Fruit fly (Drosophila melanogaster) whole organism, embryonic: ENCODE data around the gene CG5810.

Experiments used
- ATbp ChIP-seq: fragments of 200-800 bp; sonication (Bioruptor generic); optimal IDR thresholded peaks from 2 replicates; lab custom pipeline; 2017; ENCODE audit warnings: missing biosample characterization, mild to moderate bottlenecking, missing genetic modification characterization, missing genetic modification reagents
- Blimp-1 ChIP-seq: fragments of 200-800 bp; sonication (Bioruptor generic); optimal IDR thresholded peaks from 3 replicates; lab custom pipeline; 2018; ENCODE audit warnings: missing biosample characterization, missing genetic modification characterization, mild to moderate bottlenecking, moderate library complexity, missing genetic modification reagents
- CG11398 ChIP-seq: fragments of 200-800 bp; sonication (Bioruptor generic); optimal IDR thresholded peaks from 2 replicates; lab custom pipeline; 2016; ENCODE audit warnings: missing biosample characterization, missing genetic modification characterization
- CG11504 ChIP-seq: fragments of 200-800 bp; sonication (Bioruptor generic); optimal IDR thresholded peaks from 3 replicates; lab custom pipeline; 2019; ENCODE audit warnings: missing biosample characterization, mild to moderate bottlenecking, missing genetic modification characterization, moderate library complexity
- CG11723 ChIP-seq: fragments of 200-800 bp; sonication (Bioruptor generic); optimal IDR thresholded peaks from 2 replicates; lab custom pipeline; 2017; ENCODE audit warnings: missing biosample characterization, mild to moderate bottlenecking, missing genetic modification characterization
- CG13287 ChIP-seq: fragments of 200-800 bp; sonication (Bioruptor generic); IDR thresholded peaks from 2 replicates; pipeline ENCODE4 v1.3.6; 2022; ENCODE audit warnings: missing biosample characterization, missing genetic modification characterization; ENCODE audit not compliant: partially characterized antibody
- CG14014 ChIP-seq: fragments of 200-800 bp; sonication (Bioruptor generic); IDR thresholded peaks from 2 replicates; pipeline ENCODE4 v1.3.6; 2022; ENCODE audit warnings: missing biosample characterization, missing genetic modification characterization
- CG14667 ChIP-seq: fragments of 200-800 bp; sonication (Bioruptor generic); IDR thresholded peaks from 2 replicates; pipeline ENCODE4 v1.3.6; 2022; ENCODE audit warnings: missing biosample characterization, missing genetic modification characterization
- CG15269 ChIP-seq: fragments of 200-800 bp; sonication (Bioruptor generic); optimal IDR thresholded peaks from 2 replicates; lab custom pipeline; 2018; ENCODE audit warnings: missing biosample characterization, mild to moderate bottlenecking, missing genetic modification characterization, moderate library complexity
- CG1529 ChIP-seq: fragments of 200-800 bp; sonication (Bioruptor generic); optimal IDR thresholded peaks from 3 replicates; lab custom pipeline; 2018; ENCODE audit warnings: missing biosample characterization, missing genetic modification characterization
- CG1647 ChIP-seq: fragments of 200-800 bp; sonication (Bioruptor generic); optimal IDR thresholded peaks from 3 replicates; lab custom pipeline; 2016; ENCODE audit warnings: missing biosample characterization, missing genetic modification characterization
- CG16815 ChIP-seq: fragments of 200-800 bp; sonication (Bioruptor generic); optimal IDR thresholded peaks from 3 replicates; lab custom pipeline; 2017; ENCODE audit warnings: missing biosample characterization, mild to moderate bottlenecking, missing genetic modification characterization
- CG17829 ChIP-seq: fragments of 200-800 bp; optimal IDR thresholded peaks from 2 replicates; lab custom pipeline; 2019; ENCODE audit warnings: missing biosample characterization, mild to moderate bottlenecking, missing genetic modification characterization, moderate library complexity
- CG1792 ChIP-seq: fragments of 200-800 bp; sonication (Bioruptor generic); optimal IDR thresholded peaks from 2 replicates; lab custom pipeline; 2016; ENCODE audit warnings: missing biosample characterization, missing genetic modification characterization
- CG18619 ChIP-seq: fragments of 200-800 bp; sonication (Bioruptor generic); optimal IDR thresholded peaks from 3 replicates; lab custom pipeline; 2017; ENCODE audit warnings: missing biosample characterization, mild to moderate bottlenecking, missing genetic modification characterization
- CG32532 ChIP-seq: fragments of 200-800 bp; sonication (Bioruptor generic); IDR thresholded peaks from 2 replicates; pipeline ENCODE4 v1.3.6; 2022; ENCODE audit warnings: missing biosample characterization, missing genetic modification characterization
- CG34376 ChIP-seq: fragments of 200-800 bp; sonication (Bioruptor generic); optimal IDR thresholded peaks from 2 replicates; lab custom pipeline; 2018; ENCODE audit warnings: missing biosample characterization, mild to moderate bottlenecking, missing genetic modification characterization
- CG3847 ChIP-seq: fragments of 200-800 bp; sonication (Bioruptor generic); IDR thresholded peaks from 2 replicates; pipeline ENCODE4 v1.3.6; 2022; ENCODE audit warnings: missing biosample characterization, missing genetic modification characterization
- CG4707 ChIP-seq: fragments of 200-800 bp; sonication (Bioruptor generic); optimal IDR thresholded peaks from 2 replicates; lab custom pipeline; 2018; ENCODE audit warnings: missing biosample characterization, mild to moderate bottlenecking, missing genetic modification characterization, moderate library complexity
- CG8765 ChIP-seq: fragments of 200-800 bp; sonication (Bioruptor generic); IDR thresholded peaks from 2 replicates; pipeline ENCODE4 v1.3.6; 2022; ENCODE audit warnings: missing biosample characterization, missing genetic modification characterization
- D ChIP-seq, 2 experiments: fragments of 200-800 bp in 1 of 2; fragments of >200 bp in 1 of 2; sonication (Bioruptor generic) in 1 of 2; optimal IDR thresholded peaks; 2 replicates in 1 of 2; 3 replicates in 1 of 2; lab custom pipeline; 2017; ENCODE audit warnings: mild to moderate bottlenecking in 1 of 2, missing biosample characterization in 1 of 2, missing genetic modification characterization in 1 of 2, missing genetic modification reagents in 1 of 2
- D19A ChIP-seq: fragments of 200-800 bp; optimal IDR thresholded peaks from 3 replicates; lab custom pipeline; 2019; ENCODE audit warnings: missing biosample characterization, mild to moderate bottlenecking, missing genetic modification characterization, moderate library complexity
- Dbx ChIP-seq: fragments of 200-800 bp; sonication (Bioruptor generic); IDR thresholded peaks from 3 replicates; pipeline ENCODE4 v1.3.6; 2022; ENCODE audit warnings: missing biosample characterization, missing genetic modification characterization
- Elba2 ChIP-seq: fragments of 200-800 bp; sonication (Bioruptor generic); optimal IDR thresholded peaks from 3 replicates; lab custom pipeline; 2016; ENCODE audit warnings: missing biosample characterization, missing genetic modification characterization
- Fer1 ChIP-seq: fragments of 200-800 bp; sonication (Bioruptor generic); optimal IDR thresholded peaks from 2 replicates; lab custom pipeline; 2017; ENCODE audit warnings: missing biosample characterization, mild to moderate bottlenecking, missing genetic modification characterization
- Hr78 ChIP-seq, 2 experiments: fragments of 200-800 bp in 1 of 2; fragments of >200 bp in 1 of 2; sonication (Bioruptor generic) in 1 of 2; optimal IDR thresholded peaks; 2 replicates each; lab custom pipeline; 2017 to 2019; ENCODE audit warnings: missing biosample characterization in 2 of 2, missing genetic modification characterization in 2 of 2, mild to moderate bottlenecking in 1 of 2, moderate library complexity in 1 of 2
- Mad ChIP-seq: fragments of 200-800 bp; sonication (Bioruptor generic); optimal IDR thresholded peaks from 2 replicates; lab custom pipeline; 2016; ENCODE audit warnings: missing biosample characterization, missing genetic modification characterization
- Mrtf ChIP-seq: fragments of 200-800 bp; sonication (Bioruptor generic); IDR thresholded peaks from 3 replicates; pipeline ENCODE4 v1.3.6; 2022; ENCODE audit warnings: missing biosample characterization, missing genetic modification characterization
- Rfx ChIP-seq: fragments of 200-800 bp; sonication (Bioruptor generic); IDR thresholded peaks from 2 replicates; pipeline ENCODE4 v1.3.6; 2022; ENCODE audit warnings: missing biosample characterization, missing genetic modification characterization
- Side ChIP-seq: fragments of 200-800 bp; sonication (Bioruptor generic); optimal IDR thresholded peaks from 2 replicates; lab custom pipeline; 2016; ENCODE audit warnings: missing biosample characterization, missing genetic modification characterization
- Stat92E ChIP-seq, 3 experiments: fragments of >200 bp in 2 of 3; fragments of 200-800 bp in 1 of 3; sonication (Bioruptor generic) in 1 of 3; optimal IDR thresholded peaks; 2 replicates each; lab custom pipeline; 2017 to 2019; ENCODE audit warnings: missing biosample characterization in 3 of 3, missing genetic modification characterization in 3 of 3, mild to moderate bottlenecking in 1 of 3, moderate library complexity in 1 of 3
- TFAM ChIP-seq: fragments of 200-800 bp; sonication (Bioruptor generic); optimal IDR thresholded peaks from 2 replicates; lab custom pipeline; 2017; ENCODE audit warnings: missing biosample characterization, missing genetic modification characterization, inconsistent platforms
- Xrp1 ChIP-seq: fragments of 200-800 bp; sonication (Bioruptor generic); IDR thresholded peaks from 2 replicates; pipeline ENCODE4 v1.3.6; 2022; ENCODE audit warnings: missing biosample characterization, missing genetic modification characterization
- ab ChIP-seq: fragments of 200-800 bp; sonication (Bioruptor generic); optimal IDR thresholded peaks from 2 replicates; lab custom pipeline; 2016; ENCODE audit warnings: missing biosample characterization, missing genetic modification characterization
- cg ChIP-seq: fragments of 200-800 bp; sonication (Bioruptor generic); optimal IDR thresholded peaks from 3 replicates; lab custom pipeline; 2019; ENCODE audit warnings: missing biosample characterization, mild to moderate bottlenecking, missing genetic modification characterization, moderate library complexity
- chinmo ChIP-seq: fragments of 200-800 bp; sonication (Bioruptor generic); IDR thresholded peaks from 4 replicates; pipeline ENCODE4 v1.3.6; 2022; ENCODE audit warnings: missing biosample characterization, missing genetic modification characterization; ENCODE audit not compliant: partially characterized antibody
- ci ChIP-seq: fragments of 200-800 bp; sonication (Bioruptor generic); IDR thresholded peaks from 3 replicates; pipeline ENCODE4 v1.3.6; 2022; ENCODE audit warnings: missing biosample characterization, missing genetic modification characterization
- crc ChIP-seq: fragments of 200-800 bp; sonication (Bioruptor generic); optimal IDR thresholded peaks from 2 replicates; lab custom pipeline; 2016; ENCODE audit warnings: missing biosample characterization, missing genetic modification characterization
- crp ChIP-seq, 2 experiments: fragments of 200-800 bp; sonication (Bioruptor generic); optimal IDR thresholded peaks; 2 replicates in 1 of 2; 3 replicates in 1 of 2; lab custom pipeline; 2017; ENCODE audit warnings: missing biosample characterization in 2 of 2, missing genetic modification characterization in 2 of 2, mild to moderate bottlenecking in 1 of 2, moderate library complexity in 1 of 2
- dm ChIP-seq: fragments of 200-800 bp; sonication (Bioruptor generic); optimal IDR thresholded peaks from 3 replicates; lab custom pipeline; 2016; ENCODE audit warnings: missing biosample characterization, missing genetic modification characterization
- gcm2 ChIP-seq: fragments of 200-800 bp; sonication (Bioruptor generic); optimal IDR thresholded peaks from 2 replicates; lab custom pipeline; 2016; ENCODE audit warnings: missing biosample characterization, missing genetic modification characterization
- hkb ChIP-seq, 2 experiments: fragments of 200-800 bp in 1 of 2; fragments of >200 bp in 1 of 2; sonication (Bioruptor generic) in 1 of 2; IDR thresholded peaks in 1 of 2; optimal IDR thresholded peaks in 1 of 2; 2 replicates each; pipeline versions ENCODE4 v1.3.6 to Lab custom; 2017 to 2022; ENCODE audit warnings: missing biosample characterization in 1 of 2, missing genetic modification characterization in 1 of 2
- pum ChIP-seq: fragments of 200-800 bp; sonication (Bioruptor generic); optimal IDR thresholded peaks from 2 replicates; lab custom pipeline; 2016; ENCODE audit warnings: missing biosample characterization, missing genetic modification characterization
- run ChIP-seq: fragments of 200-800 bp; sonication (Bioruptor generic); optimal IDR thresholded peaks from 3 replicates; lab custom pipeline; 2018; ENCODE audit warnings: missing biosample characterization, mild to moderate bottlenecking, missing genetic modification characterization
- sisA ChIP-seq: fragments of 200-800 bp; sonication (Bioruptor generic); IDR thresholded peaks from 2 replicates; pipeline ENCODE4 v1.3.6; 2022; ENCODE audit warnings: missing biosample characterization, missing genetic modification characterization
- sug ChIP-seq: fragments of 200-800 bp; optimal IDR thresholded peaks from 2 replicates; lab custom pipeline; 2019; ENCODE audit warnings: missing biosample characterization, mild to moderate bottlenecking, missing genetic modification characterization, moderate library complexity
- ttk ChIP-seq: fragments of 200-800 bp; sonication (Bioruptor generic); IDR thresholded peaks from 2 replicates; pipeline ENCODE4 v2.1.2; 2022; ENCODE audit warnings: missing biosample characterization, missing genetic modification characterization
- vnd ChIP-seq: fragments of 200-800 bp; sonication (Bioruptor generic); IDR thresholded peaks from 3 replicates; pipeline ENCODE4 v1.3.6; 2022; ENCODE audit warnings: missing biosample characterization, missing genetic modification characterization; ENCODE audit not compliant: partially characterized antibody
- z ChIP-seq: fragments of 200-800 bp; sonication (Bioruptor generic); IDR thresholded peaks from 3 replicates; pipeline ENCODE4 v1.3.6; 2022; ENCODE audit warnings: missing biosample characterization, missing genetic modification characterization

CG5810 gene

dm6 chr3R:21176663-21177145 lies 13.1 kb downstream of the CG5810 start (continued):
- no peak for TF ChIP-seq Stat92E (GFP tag; optimal IDR thresholded peaks at IDR 0.05; lab: Kevin White, UChicago)
- TF ChIP-seq CG11723 (GFP tag; lab: Kevin White, UChicago), result peak; percentile 0
- TF ChIP-seq Side (GFP tag; lab: Kevin White, UChicago), result peak; percentile 9
- TF ChIP-seq Elba2 (GFP tag; lab: Kevin White, UChicago), result no peak
- no peak for TF ChIP-seq sug
- TF ChIP-seq CG34376, result no peak
- no peak for TF ChIP-seq D (optimal IDR thresholded peaks at IDR 0.05; lab: Kevin White, UChicago)
- TF ChIP-seq D (GFP tag; optimal IDR thresholded peaks at IDR 0.05; lab: Kevin White, UChicago), result peak; percentile 17
- TF ChIP-seq CG18619, result peak; percentile 44
- TF ChIP-seq Fer1 (GFP tag; lab: Kevin White, UChicago), result peak; percentile 36
- peak; percentile 22; the same call in 1 of the 2 replicates for TF ChIP-seq CG14014 (GFP tag; lab: Robert Waterston, UW)
- no peak for TF ChIP-seq CG13287 (GFP tag; lab: Robert Waterston, UW)
- no peak for TF ChIP-seq chinmo (GFP tag; lab: Robert Waterston, UW)
- no peak for TF ChIP-seq Hr78 (GFP tag; optimal IDR thresholded peaks at IDR 0.05; lab: Kevin White, UChicago)
- no peak for TF ChIP-seq gcm2 (GFP tag; lab: Kevin White, UChicago)
- no peak for TF ChIP-seq cg (GFP tag; lab: Kevin White, UChicago)
- TF ChIP-seq CG8765 (GFP tag; lab: Robert Waterston, UW), result no peak
- no peak for TF ChIP-seq hkb (optimal IDR thresholded peaks at IDR 0.05; lab: Kevin White, UChicago)
- TF ChIP-seq hkb (GFP tag; IDR thresholded peaks at IDR 0.05; lab: Robert Waterston, UW), result peak; percentile 55; the same call in 1 of the 2 replicates
- peak; percentile 21 for TF ChIP-seq D19A (tag; lab: Kevin White, UChicago)
- no peak for TF ChIP-seq CG11398 (GFP tag; lab: Kevin White, UChicago)
- no peak for TF ChIP-seq CG17829 (tag; lab: Kevin White, UChicago)
- peak; percentile 12 for TF ChIP-seq CG15269 (tag; lab: Kevin White, UChicago)
- no peak for TF ChIP-seq vnd (GFP tag; lab: Robert Waterston, UW)
- peak; percentile 46; the same call in 1 of the 3 replicates for TF ChIP-seq Dbx (GFP tag; lab: Robert Waterston, UW)
- TF ChIP-seq sisA (GFP tag; lab: Robert Waterston, UW), result peak; percentile 35; the same call in 1 of the 2 replicates
- TF ChIP-seq CG14667, result no peak
- no peak for TF ChIP-seq crp (GFP tag; optimal IDR thresholded peaks at IDR 0.05; lab: Kevin White, UChicago)
- peak; percentile 28 for TF ChIP-seq Blimp-1 (GFP tag; lab: Kevin White, UChicago)
- TF ChIP-seq CG1792 (GFP tag; lab: Kevin White, UChicago), result no peak
- no peak for TF ChIP-seq CG16815 (GFP tag; lab: Kevin White, UChicago)
- peak; percentile 72 for TF ChIP-seq CG32532
- TF ChIP-seq ATbp (GFP tag; lab: Kevin White, UChicago), result peak; percentile 35
- no peak for TF ChIP-seq pum (GFP tag; lab: Kevin White, UChicago)
- TF ChIP-seq Mad (GFP tag; lab: Kevin White, UChicago), result no peak
- 0 out of 2 replicates have a peak, but pooled peaks have one; percentile 6 for TF ChIP-seq Xrp1 (GFP tag; lab: Robert Waterston, UW)
- no peak for TF ChIP-seq TFAM (GFP tag; lab: Kevin White, UChicago)
- TF ChIP-seq run (tag; lab: Kevin White, UChicago), result no peak
- TF ChIP-seq ci, result peak; percentile 50; the same call in 1 of the 3 replicates
- TF ChIP-seq CG4707 (GFP tag; lab: Kevin White, UChicago), result no peak
- no peak for TF ChIP-seq dm (GFP tag; lab: Kevin White, UChicago)
- no peak for TF ChIP-seq CG3847 (GFP tag; lab: Robert Waterston, UW)
- TF ChIP-seq Rfx (GFP tag; lab: Robert Waterston, UW), result peak; percentile 60
- no peak for TF ChIP-seq z (GFP tag; lab: Robert Waterston, UW)
- TF ChIP-seq crc (GFP tag; lab: Kevin White, UChicago), result peak; percentile 7
- peak; percentile 28 for TF ChIP-seq CG11504
- TF ChIP-seq Mrtf (GFP tag; lab: Robert Waterston, UW), result no peak
- TF ChIP-seq ttk, result no peak
- TF ChIP-seq CG1529 (GFP tag; lab: Kevin White, UChicago), result no peak
- TF ChIP-seq ab (GFP tag; lab: Kevin White, UChicago), result no peak
- peak; percentile 10 for TF ChIP-seq CG1647
